Worm (Caenorhabditis elegans) whole organism, mixed stage, embryonic: Measurements from ENCODE around the gene snf-9.

ENCODE experiments used
- bed-3 ChIP-seq: fragments of 200-800 bp; sonication (Bioruptor generic); optimal IDR thresholded peaks from 3 replicates; lab custom pipeline; 2018; ENCODE audit warnings: mild to moderate bottlenecking, missing genetic modification characterization, moderate library complexity, missing compliant biosample characterization
- blmp-1 ChIP-seq: fragments of 150-350 bp; optimal IDR thresholded peaks from 2 replicates; lab custom pipeline; 2014; ENCODE audit warnings: missing biosample characterization, missing genetic modification characterization
- lin-13 ChIP-seq: fragments of 150-350 bp; optimal IDR thresholded peaks from 2 replicates; lab custom pipeline; 2014; ENCODE audit warnings: missing biosample characterization, missing genetic modification characterization
- lin-32 ChIP-seq: fragments of 200-800 bp; sonication (Bioruptor generic); optimal IDR thresholded peaks from 2 replicates; lab custom pipeline; 2018; ENCODE audit warnings: mild to moderate bottlenecking, missing genetic modification characterization, missing compliant biosample characterization
- nhr-237 ChIP-seq: fragments of 150-350 bp; optimal IDR thresholded peaks from 2 replicates; lab custom pipeline; 2014; ENCODE audit warnings: missing biosample characterization, missing genetic modification characterization
- nhr-76 ChIP-seq: sonication (generic microtip); optimal IDR thresholded peaks from 2 replicates; lab custom pipeline; 2017; ENCODE audit warnings: missing biosample characterization, missing genetic modification characterization
- unc-120 ChIP-seq: sonication (generic microtip); optimal IDR thresholded peaks from 2 replicates; lab custom pipeline; 2017; ENCODE audit warnings: missing genetic modification characterization, missing compliant biosample characterization; ENCODE audit not compliant: poor library complexity, severe bottlenecking

- TF ChIP-seq lin-32 (GFP tag; lab: Kevin White, UChicago), result no peak
- no peak for TF ChIP-seq bed-3 (GFP tag; lab: Kevin White, UChicago)
- no peak for TF ChIP-seq lin-13 (tag; lab: Kevin White, UChicago)
- no peak for TF ChIP-seq nhr-237 (tag; lab: Kevin White, UChicago)
- TF ChIP-seq unc-120 (tag; lab: Kevin White, UChicago), result no peak
- TF ChIP-seq blmp-1, result no peak
- TF ChIP-seq nhr-76, result no peak
Observed at ce11 chrIV:17276705-17277458, 35.1 kb upstream of the snf-9 start, which contains the start of gene clec-196.
